Fruit fly (Drosophila melanogaster) whole organism, embryonic: ENCODE data around the gene CG45544.

Source experiments
- Blimp-1 ChIP-seq: fragments of 200-800 bp; sonication (Bioruptor generic); optimal IDR thresholded peaks from 3 replicates; lab custom pipeline; 2018; ENCODE audit warnings: missing biosample characterization, missing genetic modification characterization, mild to moderate bottlenecking, moderate library complexity, missing genetic modification reagents
- CG10274 ChIP-seq: fragments of 200-800 bp; sonication (Bioruptor generic); optimal IDR thresholded peaks from 3 replicates; lab custom pipeline; 2017; ENCODE audit warnings: missing biosample characterization, mild to moderate bottlenecking, missing genetic modification characterization
- CG13287 ChIP-seq: fragments of 200-800 bp; sonication (Bioruptor generic); IDR thresholded peaks from 2 replicates; pipeline ENCODE4 v1.3.6; 2022; ENCODE audit warnings: missing biosample characterization, missing genetic modification characterization; ENCODE audit not compliant: partially characterized antibody
- CG17829 ChIP-seq: fragments of 200-800 bp; optimal IDR thresholded peaks from 2 replicates; lab custom pipeline; 2019; ENCODE audit warnings: missing biosample characterization, mild to moderate bottlenecking, missing genetic modification characterization, moderate library complexity
- CG2199 ChIP-seq: fragments of 200-800 bp; sonication (Bioruptor generic); IDR thresholded peaks from 3 replicates; pipeline ENCODE4 v1.3.6; 2022; ENCODE audit warnings: missing biosample characterization, missing genetic modification characterization
- CG31441 ChIP-seq: fragments of 200-800 bp; sonication (Bioruptor generic); IDR thresholded peaks from 2 replicates; pipeline ENCODE4 v1.3.6; 2022; ENCODE audit warnings: missing biosample characterization, missing genetic modification characterization
- CG32532 ChIP-seq: fragments of 200-800 bp; sonication (Bioruptor generic); IDR thresholded peaks from 2 replicates; pipeline ENCODE4 v1.3.6; 2022; ENCODE audit warnings: missing biosample characterization, missing genetic modification characterization
- CG4820 ChIP-seq: fragments of 200-800 bp; sonication (Bioruptor generic); optimal IDR thresholded peaks from 3 replicates; lab custom pipeline; 2016; ENCODE audit warnings: missing biosample characterization, missing genetic modification characterization
- CG7987 ChIP-seq: fragments of 200-800 bp; sonication (Bioruptor generic); optimal IDR thresholded peaks from 2 replicates; lab custom pipeline; 2018; ENCODE audit warnings: missing biosample characterization, mild to moderate bottlenecking, missing genetic modification characterization, moderate library complexity
- CG8089 ChIP-seq: fragments of 200-800 bp; sonication (Bioruptor generic); optimal IDR thresholded peaks from 3 replicates; lab custom pipeline; 2016; ENCODE audit warnings: missing biosample characterization, missing genetic modification characterization
- CG8359 ChIP-seq: fragments of 200-800 bp; sonication (Bioruptor generic); optimal IDR thresholded peaks from 2 replicates; lab custom pipeline; 2017; ENCODE audit warnings: missing biosample characterization, mild to moderate bottlenecking, missing genetic modification characterization, borderline replicate concordance
- CG8765 ChIP-seq: fragments of 200-800 bp; sonication (Bioruptor generic); IDR thresholded peaks from 2 replicates; pipeline ENCODE4 v1.3.6; 2022; ENCODE audit warnings: missing biosample characterization, missing genetic modification characterization
- Deaf1 ChIP-seq: fragments of 200-800 bp; optimal IDR thresholded peaks from 3 replicates; lab custom pipeline; 2019; ENCODE audit warnings: missing biosample characterization, mild to moderate bottlenecking, missing genetic modification characterization, moderate library complexity
- HLHmδ ChIP-seq: fragments of 200-800 bp; sonication (Bioruptor generic); optimal IDR thresholded peaks from 2 replicates; lab custom pipeline; 2018; ENCODE audit warnings: missing biosample characterization, mild to moderate bottlenecking, missing genetic modification characterization, moderate library complexity
- Hey ChIP-seq: fragments of 200-800 bp; sonication (Bioruptor generic); optimal IDR thresholded peaks from 3 replicates; lab custom pipeline; 2018; ENCODE audit warnings: missing biosample characterization, mild to moderate bottlenecking, missing genetic modification characterization
- Hr3 ChIP-seq: fragments of 200-800 bp; sonication (Bioruptor generic); optimal IDR thresholded peaks from 3 replicates; lab custom pipeline; 2016; ENCODE audit warnings: missing biosample characterization, missing genetic modification characterization
- Hsf ChIP-seq: fragments of 200-800 bp; sonication (Bioruptor generic); optimal IDR thresholded peaks from 3 replicates; lab custom pipeline; 2016; ENCODE audit warnings: missing biosample characterization, missing genetic modification characterization
- Kr ChIP-seq: fragments of 200-800 bp; sonication (Bioruptor generic); optimal IDR thresholded peaks from 2 replicates; lab custom pipeline; 2017; ENCODE audit warnings: missing biosample characterization, mild to moderate bottlenecking, missing genetic modification characterization
- Max ChIP-seq: fragments of 200-800 bp; sonication (Bioruptor generic); optimal IDR thresholded peaks from 2 replicates; lab custom pipeline; 2016; ENCODE audit warnings: missing biosample characterization, mild to moderate bottlenecking, missing genetic modification characterization
- Opbp ChIP-seq: fragments of 200-800 bp; sonication (Bioruptor generic); IDR thresholded peaks from 3 replicates; pipeline ENCODE4 v1.3.6; 2022; ENCODE audit warnings: missing biosample characterization, missing genetic modification characterization; ENCODE audit not compliant: partially characterized antibody
- Ravus ChIP-seq: fragments of 200-800 bp; sonication (Bioruptor generic); IDR thresholded peaks from 2 replicates; pipeline ENCODE4 v1.3.6; 2022; ENCODE audit warnings: missing biosample characterization, missing genetic modification characterization
- Stat92E ChIP-seq, 3 experiments: fragments of >200 bp in 2 of 3; fragments of 200-800 bp in 1 of 3; sonication (Bioruptor generic) in 1 of 3; optimal IDR thresholded peaks; 2 replicates each; lab custom pipeline; 2017 to 2019; ENCODE audit warnings: missing biosample characterization in 3 of 3, missing genetic modification characterization in 3 of 3, mild to moderate bottlenecking in 1 of 3, moderate library complexity in 1 of 3
- abd-A ChIP-seq: fragments of 200-800 bp; sonication (Bioruptor generic); optimal IDR thresholded peaks from 3 replicates; lab custom pipeline; 2019; ENCODE audit warnings: missing biosample characterization, mild to moderate bottlenecking, missing genetic modification characterization, moderate library complexity
- cad ChIP-seq: fragments of >200 bp; optimal IDR thresholded peaks from 2 replicates; lab custom pipeline; 2017; ENCODE audit warnings: missing biosample characterization, missing genetic modification characterization
- chm ChIP-seq: fragments of 200-800 bp; sonication (Bioruptor generic); IDR thresholded peaks from 2 replicates; pipeline ENCODE4 v1.3.6; 2022; ENCODE audit warnings: missing biosample characterization, missing genetic modification characterization
- ci ChIP-seq: fragments of 200-800 bp; sonication (Bioruptor generic); IDR thresholded peaks from 3 replicates; pipeline ENCODE4 v1.3.6; 2022; ENCODE audit warnings: missing biosample characterization, missing genetic modification characterization
- emc ChIP-seq: fragments of 200-800 bp; sonication (Bioruptor generic); optimal IDR thresholded peaks from 2 replicates; lab custom pipeline; 2016; ENCODE audit warnings: missing biosample characterization, missing genetic modification characterization
- gcm ChIP-seq: fragments of 200-800 bp; sonication (Bioruptor generic); optimal IDR thresholded peaks from 2 replicates; lab custom pipeline; 2019; ENCODE audit warnings: missing biosample characterization, mild to moderate bottlenecking, missing genetic modification characterization, moderate library complexity
- gem ChIP-seq: fragments of 200-800 bp; sonication (Bioruptor generic); optimal IDR thresholded peaks from 2 replicates; lab custom pipeline; 2019; ENCODE audit warnings: missing biosample characterization, mild to moderate bottlenecking, missing genetic modification characterization, moderate library complexity
- grau ChIP-seq: fragments of 200-800 bp; optimal IDR thresholded peaks from 3 replicates; lab custom pipeline; 2019; ENCODE audit warnings: missing biosample characterization, mild to moderate bottlenecking, missing genetic modification characterization, moderate library complexity
- insv ChIP-seq, 2 experiments: fragments of 200-800 bp; sonication (Bioruptor generic); optimal IDR thresholded peaks; 3 replicates each; lab custom pipeline; 2016 to 2018; ENCODE audit warnings: missing biosample characterization in 2 of 2, missing genetic modification characterization in 2 of 2
- kni ChIP-seq: fragments of 200-800 bp; sonication (Bioruptor generic); optimal IDR thresholded peaks from 3 replicates; lab custom pipeline; 2017; ENCODE audit warnings: mild to moderate bottlenecking, missing biosample characterization, missing genetic modification reagents, missing genetic modification characterization
- mirr ChIP-seq: fragments of 200-800 bp; sonication (Bioruptor generic); optimal IDR thresholded peaks from 3 replicates; lab custom pipeline; 2018; ENCODE audit warnings: missing biosample characterization, mild to moderate bottlenecking, missing genetic modification characterization
- nerfin-1 ChIP-seq: fragments of 200-800 bp; sonication (Bioruptor generic); optimal IDR thresholded peaks from 3 replicates; lab custom pipeline; 2019; ENCODE audit warnings: missing biosample characterization, mild to moderate bottlenecking, missing genetic modification characterization, moderate library complexity
- nmo ChIP-seq: fragments of 200-800 bp; sonication (Bioruptor generic); optimal IDR thresholded peaks from 2 replicates; lab custom pipeline; 2018; ENCODE audit warnings: missing biosample characterization, mild to moderate bottlenecking, missing genetic modification characterization, moderate library complexity
- pros ChIP-seq: fragments of 200-800 bp; sonication (Bioruptor generic); optimal IDR thresholded peaks from 3 replicates; lab custom pipeline; 2019; ENCODE audit warnings: missing biosample characterization, mild to moderate bottlenecking, missing genetic modification characterization, moderate library complexity
- psq ChIP-seq: fragments of 200-800 bp; sonication (Bioruptor generic); optimal IDR thresholded peaks from 2 replicates; lab custom pipeline; 2017; ENCODE audit warnings: missing biosample characterization, missing genetic modification characterization
- rib ChIP-seq: fragments of 200-800 bp; sonication (Bioruptor generic); IDR thresholded peaks from 2 replicates; pipeline ENCODE4 v1.3.6; 2022; ENCODE audit warnings: missing biosample characterization, missing genetic modification characterization
- seq ChIP-seq: fragments of 200-800 bp; sonication (Bioruptor generic); IDR thresholded peaks from 2 replicates; pipeline ENCODE4 v1.3.6; 2022; ENCODE audit warnings: missing biosample characterization, missing genetic modification characterization
- sima ChIP-seq: fragments of 200-800 bp; sonication (Bioruptor generic); optimal IDR thresholded peaks from 2 replicates; lab custom pipeline; 2016; ENCODE audit warnings: missing biosample characterization, missing genetic modification characterization
- slou ChIP-seq: fragments of 200-800 bp; sonication (Bioruptor generic); optimal IDR thresholded peaks from 3 replicates; lab custom pipeline; 2016; ENCODE audit warnings: missing biosample characterization, missing genetic modification characterization
- sqz ChIP-seq: fragments of 200-800 bp; sonication (Bioruptor generic); optimal IDR thresholded peaks from 3 replicates; lab custom pipeline; 2018; ENCODE audit warnings: missing biosample characterization, mild to moderate bottlenecking, missing genetic modification characterization
- ssp ChIP-seq: fragments of 200-800 bp; sonication (Bioruptor generic); IDR thresholded peaks from 2 replicates; pipeline ENCODE4 v1.3.6; 2022; ENCODE audit warnings: missing biosample characterization, missing genetic modification characterization
- toy ChIP-seq: fragments of 200-800 bp; sonication (Bioruptor generic); IDR thresholded peaks from 2 replicates; pipeline ENCODE4 v1.3.6; 2022; ENCODE audit warnings: missing biosample characterization, missing genetic modification characterization
- ttk ChIP-seq: fragments of 200-800 bp; sonication (Bioruptor generic); IDR thresholded peaks from 2 replicates; pipeline ENCODE4 v2.1.2; 2022; ENCODE audit warnings: missing biosample characterization, missing genetic modification characterization
- twi ChIP-seq: fragments of 200-800 bp; optimal IDR thresholded peaks from 2 replicates; lab custom pipeline; 2019; ENCODE audit warnings: missing biosample characterization, mild to moderate bottlenecking, missing genetic modification characterization, moderate library complexity
- yki ChIP-seq: fragments of >200 bp; optimal IDR thresholded peaks from 3 replicates; lab custom pipeline; 2018
- z ChIP-seq: fragments of 200-800 bp; sonication (Bioruptor generic); IDR thresholded peaks from 3 replicates; pipeline ENCODE4 v1.3.6; 2022; ENCODE audit warnings: missing biosample characterization, missing genetic modification characterization
- zen ChIP-seq: fragments of 200-800 bp; sonication (Bioruptor generic); optimal IDR thresholded peaks from 3 replicates; lab custom pipeline; 2018; ENCODE audit warnings: missing biosample characterization, mild to moderate bottlenecking, missing genetic modification characterization, moderate library complexity
- zfh1 ChIP-seq: fragments of 200-800 bp; sonication (Bioruptor generic); IDR thresholded peaks from 3 replicates; pipeline ENCODE4 v1.3.6; 2022; ENCODE audit warnings: missing biosample characterization, missing genetic modification characterization

Gene CG45544

DNA sequence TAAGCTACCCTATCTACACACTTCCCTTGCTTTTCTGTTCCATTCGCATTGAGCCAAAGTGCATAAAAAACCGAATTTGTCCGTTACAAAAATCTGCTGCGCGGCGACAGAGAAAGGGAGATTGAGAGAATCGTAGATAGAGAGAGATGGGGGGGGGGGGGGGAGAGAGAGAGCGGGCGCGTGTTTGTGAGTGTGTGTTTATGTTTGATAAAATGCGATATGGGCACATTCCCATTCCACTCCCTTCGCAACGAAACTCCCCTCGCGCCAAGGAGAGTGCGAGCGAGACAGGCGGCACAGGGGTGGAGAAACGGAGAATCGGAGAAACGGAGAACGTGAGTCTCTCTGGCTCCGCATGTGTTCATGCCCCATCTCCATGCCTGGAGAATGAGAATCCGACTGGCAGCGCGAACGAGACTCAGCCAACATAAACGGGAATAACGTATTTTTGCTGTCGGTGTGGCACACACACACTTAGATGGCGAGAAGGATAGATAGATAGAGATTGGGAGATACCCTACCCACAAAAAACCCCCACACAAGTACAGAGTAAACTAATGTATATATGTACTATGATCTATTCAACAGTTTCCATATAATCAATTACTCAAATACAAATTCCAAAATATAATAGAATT is 31.2 kb downstream of the CG45544 start (continued):
- peak; percentile 66 for TF ChIP-seq rib (GFP tag; lab: Robert Waterston, UW)
- TF ChIP-seq chm = peak; percentile 57; the same call in 1 of the 2 replicates
- TF ChIP-seq twi (tag; lab: Kevin White, UChicago) = peak; percentile 36
- peak in 1 of 3 experiments; percentile 4 for TF ChIP-seq Stat92E (GFP tag; optimal IDR thresholded peaks at IDR 0.05; lab: Kevin White, UChicago)
- peak; percentile 40; the same call in 1 of the 2 replicates for TF ChIP-seq seq (GFP tag; lab: Robert Waterston, UW)
- no peak for TF ChIP-seq CG4820 (GFP tag; lab: Kevin White, UChicago)
- TF ChIP-seq grau (tag; lab: Kevin White, UChicago) = no peak
- no peak for TF ChIP-seq zen (tag; lab: Kevin White, UChicago)
- peak; percentile 87 for TF ChIP-seq HLHmδ (GFP tag; lab: Kevin White, UChicago)
- no peak for TF ChIP-seq nmo
- TF ChIP-seq Blimp-1 (GFP tag; lab: Kevin White, UChicago) = peak; percentile 29
- peak in 1 of 2 experiments; percentile 22 for TF ChIP-seq insv (GFP tag; optimal IDR thresholded peaks at IDR 0.05; lab: Kevin White, UChicago)
- no peak; the same call in 1 of the 2 replicates for TF ChIP-seq CG32532
- TF ChIP-seq Max (GFP tag; lab: Kevin White, UChicago) = no peak
- TF ChIP-seq CG13287 (GFP tag; lab: Robert Waterston, UW) = no peak
- peak; percentile 34 for TF ChIP-seq CG17829
- no peak for TF ChIP-seq CG8359 (GFP tag; lab: Kevin White, UChicago)
- no peak for TF ChIP-seq mirr
- TF ChIP-seq gcm = peak; percentile 25
- TF ChIP-seq CG10274 (GFP tag; lab: Kevin White, UChicago) = no peak
- TF ChIP-seq abd-A (tag; lab: Kevin White, UChicago) = peak; percentile 33
- no peak for TF ChIP-seq cad (GFP tag; lab: Kevin White, UChicago)
- TF ChIP-seq psq = peak; percentile 56
- peak; percentile 64 for TF ChIP-seq sqz (GFP tag; lab: Kevin White, UChicago)
- 0 out of 3 replicates have a peak, but pooled peaks have one; percentile 35 for TF ChIP-seq ci (GFP tag; lab: Robert Waterston, UW)
- no peak for TF ChIP-seq toy (GFP tag; lab: Robert Waterston, UW)
- TF ChIP-seq pros (GFP tag; lab: Kevin White, UChicago) = peak; percentile 97
- no peak for TF ChIP-seq Kr (GFP tag; lab: Kevin White, UChicago)
- TF ChIP-seq ssp (GFP tag; lab: Robert Waterston, UW) = no peak
- TF ChIP-seq CG7987 (GFP tag; lab: Kevin White, UChicago) = no peak
- peak; percentile 90 for TF ChIP-seq Ravus (GFP tag; lab: Robert Waterston, UW)
- peak; percentile 67; the same call in 2 of the 3 replicates for TF ChIP-seq z (GFP tag; lab: Robert Waterston, UW)
- TF ChIP-seq CG8765 (GFP tag; lab: Robert Waterston, UW) = no peak
- TF ChIP-seq Hsf = no peak
- TF ChIP-seq CG8089 (GFP tag; lab: Kevin White, UChicago) = no peak
- TF ChIP-seq ttk (GFP tag; lab: Robert Waterston, UW) = peak; percentile 44; the same call in 1 of the 2 replicates
- peak; percentile 41; the same call in 1 of the 3 replicates for TF ChIP-seq Opbp (GFP tag; lab: Robert Waterston, UW)
- peak; percentile 45 for TF ChIP-seq Hey (tag; lab: Kevin White, UChicago)
- no peak for TF ChIP-seq emc
- TF ChIP-seq yki (lab: Kevin White, UChicago) = peak; percentile 41
- peak; percentile 73 for TF ChIP-seq kni
- TF ChIP-seq slou (GFP tag; lab: Kevin White, UChicago) = no peak
- TF ChIP-seq CG2199 (GFP tag; lab: Robert Waterston, UW) = peak; percentile 86
- TF ChIP-seq Hr3 (GFP tag; lab: Kevin White, UChicago) = no peak
- TF ChIP-seq zfh1 (GFP tag; lab: Robert Waterston, UW) = no peak
- no peak for TF ChIP-seq sima (GFP tag; lab: Kevin White, UChicago)
- TF ChIP-seq CG31441 (GFP tag; lab: Robert Waterston, UW) = 0 out of 2 replicates have a peak, but pooled peaks have one; percentile 14
- TF ChIP-seq Deaf1 (tag; lab: Kevin White, UChicago) = peak; percentile 8
- peak; percentile 33 for TF ChIP-seq gem (tag; lab: Kevin White, UChicago)
- peak; percentile 26 for TF ChIP-seq nerfin-1 (tag; lab: Kevin White, UChicago)
